Fruit fly (Drosophila melanogaster) whole organism, embryonic: ENCODE results near the gene CG15435.

Experiments used
- BEAF-32 ChIP-seq: fragments of 200-800 bp; sonication (Bioruptor generic); optimal IDR thresholded peaks from 3 replicates; lab custom pipeline; 2017; ENCODE audit warnings: missing biosample characterization, missing genetic modification characterization, mild to moderate bottlenecking, moderate library complexity, missing genetic modification reagents
- CG10147 ChIP-seq: fragments of 200-800 bp; sonication (Bioruptor generic); optimal IDR thresholded peaks from 2 replicates; lab custom pipeline; 2019; ENCODE audit warnings: missing biosample characterization, mild to moderate bottlenecking, missing genetic modification characterization, moderate library complexity
- CG1024 ChIP-seq: fragments of 200-800 bp; sonication (Bioruptor generic); IDR thresholded peaks from 2 replicates; pipeline ENCODE4 v1.3.6; 2022; ENCODE audit warnings: missing biosample characterization, missing genetic modification characterization
- CG12659 ChIP-seq: fragments of 200-800 bp; sonication (Bioruptor generic); optimal IDR thresholded peaks from 3 replicates; lab custom pipeline; 2017; ENCODE audit warnings: mild to moderate bottlenecking, missing biosample characterization, missing genetic modification reagents, missing genetic modification characterization
- CG1602 ChIP-seq: fragments of 200-800 bp; sonication (Bioruptor generic); optimal IDR thresholded peaks from 3 replicates; lab custom pipeline; 2016; ENCODE audit warnings: missing biosample characterization, missing genetic modification characterization
- CG17328 ChIP-seq: fragments of 200-800 bp; sonication (Bioruptor generic); IDR thresholded peaks from 2 replicates; pipeline ENCODE4 v1.3.6; 2022; ENCODE audit warnings: missing biosample characterization, missing genetic modification characterization
- CG18262 ChIP-seq: fragments of 200-800 bp; optimal IDR thresholded peaks from 3 replicates; lab custom pipeline; 2019; ENCODE audit warnings: missing biosample characterization, mild to moderate bottlenecking, missing genetic modification characterization, moderate library complexity
- CG30020 ChIP-seq: fragments of 200-800 bp; optimal IDR thresholded peaks from 2 replicates; lab custom pipeline; 2019; ENCODE audit warnings: missing biosample characterization, mild to moderate bottlenecking, missing genetic modification characterization, moderate library complexity
- CG31365 ChIP-seq: fragments of 200-800 bp; sonication (Bioruptor generic); optimal IDR thresholded peaks from 2 replicates; lab custom pipeline; 2018; ENCODE audit warnings: missing biosample characterization, mild to moderate bottlenecking, missing genetic modification characterization
- CG31441 ChIP-seq: fragments of 200-800 bp; sonication (Bioruptor generic); IDR thresholded peaks from 2 replicates; pipeline ENCODE4 v1.3.6; 2022; ENCODE audit warnings: missing biosample characterization, missing genetic modification characterization
- CG4424 ChIP-seq: fragments of 200-800 bp; sonication (Bioruptor generic); optimal IDR thresholded peaks from 3 replicates; lab custom pipeline; 2016; ENCODE audit warnings: missing biosample characterization, missing genetic modification characterization
- CG6791 ChIP-seq: fragments of 200-800 bp; sonication (Bioruptor generic); IDR thresholded peaks from 3 replicates; pipeline ENCODE4 v1.3.6; 2022; ENCODE audit warnings: missing biosample characterization, missing genetic modification characterization; ENCODE audit not compliant: partially characterized antibody
- CG6813 ChIP-seq: fragments of 200-800 bp; sonication (Bioruptor generic); optimal IDR thresholded peaks from 2 replicates; lab custom pipeline; 2017; ENCODE audit warnings: missing biosample characterization, missing genetic modification characterization, mild to moderate bottlenecking, moderate library complexity, missing genetic modification reagents
- CG6854 ChIP-seq: fragments of 200-800 bp; sonication (Bioruptor generic); optimal IDR thresholded peaks from 3 replicates; lab custom pipeline; 2017; ENCODE audit warnings: missing biosample characterization, mild to moderate bottlenecking, missing genetic modification characterization
- CG8089 ChIP-seq: fragments of 200-800 bp; sonication (Bioruptor generic); optimal IDR thresholded peaks from 3 replicates; lab custom pipeline; 2016; ENCODE audit warnings: missing biosample characterization, missing genetic modification characterization
- CG8281 ChIP-seq: fragments of 200-800 bp; sonication (Bioruptor generic); optimal IDR thresholded peaks from 2 replicates; lab custom pipeline; 2018; ENCODE audit warnings: missing biosample characterization, mild to moderate bottlenecking, missing genetic modification characterization, moderate library complexity
- CG8359 ChIP-seq: fragments of 200-800 bp; sonication (Bioruptor generic); optimal IDR thresholded peaks from 2 replicates; lab custom pipeline; 2017; ENCODE audit warnings: missing biosample characterization, mild to moderate bottlenecking, missing genetic modification characterization, borderline replicate concordance
- CG8478 ChIP-seq: fragments of >200 bp; optimal IDR thresholded peaks from 2 replicates; lab custom pipeline; 2018
- CG9727 ChIP-seq: fragments of 200-800 bp; sonication (Bioruptor generic); optimal IDR thresholded peaks from 3 replicates; lab custom pipeline; 2017; ENCODE audit warnings: missing biosample characterization, mild to moderate bottlenecking, missing genetic modification characterization
- CrebB ChIP-seq: fragments of 200-800 bp; sonication (Bioruptor generic); optimal IDR thresholded peaks from 3 replicates; lab custom pipeline; 2018; ENCODE audit warnings: missing biosample characterization, mild to moderate bottlenecking, missing genetic modification characterization
- Dfd ChIP-seq, 2 experiments: fragments of >200 bp; optimal IDR thresholded peaks; 2 replicates each; lab custom pipeline; 2017; ENCODE audit warnings: missing biosample characterization in 2 of 2, missing genetic modification characterization in 2 of 2
- Elba2 ChIP-seq: fragments of 200-800 bp; sonication (Bioruptor generic); optimal IDR thresholded peaks from 3 replicates; lab custom pipeline; 2016; ENCODE audit warnings: missing biosample characterization, missing genetic modification characterization
- Ets65A ChIP-seq: fragments of 200-800 bp; sonication (Bioruptor generic); peaks from one replicate; lab custom pipeline; 2016; ENCODE audit warnings: missing biosample characterization, missing genetic modification characterization
- Fer2 ChIP-seq: fragments of 200-800 bp; sonication (Bioruptor generic); optimal IDR thresholded peaks from 2 replicates; lab custom pipeline; 2018; ENCODE audit warnings: missing biosample characterization, mild to moderate bottlenecking, missing genetic modification characterization, moderate library complexity
- Hsf ChIP-seq: fragments of 200-800 bp; sonication (Bioruptor generic); optimal IDR thresholded peaks from 3 replicates; lab custom pipeline; 2016; ENCODE audit warnings: missing biosample characterization, missing genetic modification characterization
- MTF-1 ChIP-seq: fragments of 200-800 bp; sonication (Bioruptor generic); optimal IDR thresholded peaks from 2 replicates; lab custom pipeline; 2018; ENCODE audit warnings: missing biosample characterization, mild to moderate bottlenecking, missing genetic modification characterization, borderline replicate concordance
- Meics ChIP-seq: fragments of 200-800 bp; sonication (Bioruptor generic); optimal IDR thresholded peaks from 2 replicates; lab custom pipeline; 2017; ENCODE audit warnings: missing biosample characterization, mild to moderate bottlenecking, missing genetic modification characterization
- NC2β ChIP-seq: fragments of 200-800 bp; sonication (Bioruptor generic); optimal IDR thresholded peaks from 2 replicates; lab custom pipeline; 2016; ENCODE audit warnings: missing biosample characterization, missing genetic modification characterization
- Opbp ChIP-seq: fragments of 200-800 bp; sonication (Bioruptor generic); IDR thresholded peaks from 3 replicates; pipeline ENCODE4 v1.3.6; 2022; ENCODE audit warnings: missing biosample characterization, missing genetic modification characterization; ENCODE audit not compliant: partially characterized antibody
- Spps ChIP-seq: fragments of 200-800 bp; sonication (Bioruptor generic); optimal IDR thresholded peaks from 2 replicates; lab custom pipeline; 2018; ENCODE audit warnings: missing biosample characterization, mild to moderate bottlenecking, missing genetic modification characterization
- Trl ChIP-seq, 3 experiments: fragments of >200 bp in 2 of 3; fragments of 200-800 bp in 1 of 3; sonication (Bioruptor generic) in 1 of 3; optimal IDR thresholded peaks; 2 replicates in 1 of 3; 3 replicates in 2 of 3; lab custom pipeline; 2016 to 2017; ENCODE audit warnings: missing biosample characterization in 1 of 3, missing genetic modification characterization in 1 of 3
- Vsx1 ChIP-seq: fragments of 200-800 bp; sonication (Bioruptor generic); optimal IDR thresholded peaks from 2 replicates; lab custom pipeline; 2017; ENCODE audit warnings: missing biosample characterization, mild to moderate bottlenecking, missing genetic modification characterization, missing genetic modification reagents
- Xrp1 ChIP-seq: fragments of 200-800 bp; sonication (Bioruptor generic); IDR thresholded peaks from 2 replicates; pipeline ENCODE4 v1.3.6; 2022; ENCODE audit warnings: missing biosample characterization, missing genetic modification characterization
- aop ChIP-seq: fragments of 200-800 bp; sonication (Bioruptor generic); IDR thresholded peaks from 2 replicates; pipeline ENCODE4 v1.3.6; 2022; ENCODE audit warnings: missing biosample characterization, missing genetic modification characterization
- btn ChIP-seq: fragments of 200-800 bp; sonication (Bioruptor generic); optimal IDR thresholded peaks from 2 replicates; lab custom pipeline; 2016; ENCODE audit warnings: missing biosample characterization, missing genetic modification characterization
- cas ChIP-seq: fragments of 200-800 bp; sonication (Bioruptor generic); IDR thresholded peaks from 2 replicates; pipeline ENCODE4 v1.3.6; 2022; ENCODE audit warnings: missing biosample characterization, missing genetic modification characterization
- chm ChIP-seq: fragments of 200-800 bp; sonication (Bioruptor generic); IDR thresholded peaks from 2 replicates; pipeline ENCODE4 v1.3.6; 2022; ENCODE audit warnings: missing biosample characterization, missing genetic modification characterization
- dati ChIP-seq: fragments of 200-800 bp; sonication (Bioruptor generic); IDR thresholded peaks from 2 replicates; pipeline ENCODE4 v1.3.6; 2022; ENCODE audit warnings: missing biosample characterization, missing genetic modification characterization
- dpn ChIP-seq, 2 experiments: fragments of 200-800 bp; sonication (Bioruptor generic); optimal IDR thresholded peaks; 3 replicates each; lab custom pipeline; 2016; ENCODE audit warnings: missing biosample characterization in 2 of 2, missing genetic modification characterization in 2 of 2
- gt ChIP-seq: fragments of 200-800 bp; sonication (Bioruptor generic); IDR thresholded peaks from 2 replicates; pipeline ENCODE4 v1.3.6; 2022; ENCODE audit warnings: missing biosample characterization, missing genetic modification characterization
- inv ChIP-seq: fragments of 200-800 bp; sonication (Bioruptor generic); IDR thresholded peaks from 2 replicates; pipeline ENCODE4 v1.3.6; 2022; ENCODE audit warnings: missing biosample characterization, missing genetic modification characterization; ENCODE audit not compliant: partially characterized antibody
- lab ChIP-seq: fragments of 200-800 bp; sonication (Bioruptor generic); optimal IDR thresholded peaks from 3 replicates; lab custom pipeline; 2017; ENCODE audit warnings: missing biosample characterization, missing genetic modification characterization, mild to moderate bottlenecking, moderate library complexity, missing genetic modification reagents
- luna ChIP-seq: fragments of 200-800 bp; sonication (Bioruptor generic); optimal IDR thresholded peaks from 2 replicates; lab custom pipeline; 2016; ENCODE audit warnings: missing biosample characterization, missing genetic modification characterization
- repo ChIP-seq: fragments of 200-800 bp; sonication (Bioruptor generic); optimal IDR thresholded peaks from 2 replicates; lab custom pipeline; 2016; ENCODE audit warnings: missing biosample characterization, missing genetic modification characterization
- sc ChIP-seq, 3 experiments: fragments of >200 bp in 2 of 3; fragments of 200-800 bp in 1 of 3; sonication (Bioruptor generic) in 1 of 3; optimal IDR thresholded peaks; 2 replicates in 2 of 3; 3 replicates in 1 of 3; lab custom pipeline; 2017; ENCODE audit warnings: mild to moderate bottlenecking in 1 of 3, missing biosample characterization in 1 of 3, missing genetic modification characterization in 1 of 3, missing genetic modification reagents in 1 of 3
- sens ChIP-seq: fragments of 200-800 bp; sonication (Bioruptor generic); peaks from one replicate; lab custom pipeline; 2016; ENCODE audit warnings: missing biosample characterization, missing genetic modification characterization
- seq ChIP-seq: fragments of 200-800 bp; sonication (Bioruptor generic); IDR thresholded peaks from 2 replicates; pipeline ENCODE4 v1.3.6; 2022; ENCODE audit warnings: missing biosample characterization, missing genetic modification characterization
- stwl ChIP-seq: fragments of 200-800 bp; sonication (Bioruptor generic); optimal IDR thresholded peaks from 3 replicates; lab custom pipeline; 2018; ENCODE audit warnings: missing biosample characterization, mild to moderate bottlenecking, missing genetic modification characterization, moderate library complexity
- zen ChIP-seq: fragments of 200-800 bp; sonication (Bioruptor generic); optimal IDR thresholded peaks from 3 replicates; lab custom pipeline; 2018; ENCODE audit warnings: missing biosample characterization, mild to moderate bottlenecking, missing genetic modification characterization, moderate library complexity
- zfh2 ChIP-seq: fragments of 200-800 bp; sonication (Bioruptor generic); optimal IDR thresholded peaks from 2 replicates; lab custom pipeline; 2016; ENCODE audit warnings: missing biosample characterization, missing genetic modification characterization

CG15435 gene

DNA sequence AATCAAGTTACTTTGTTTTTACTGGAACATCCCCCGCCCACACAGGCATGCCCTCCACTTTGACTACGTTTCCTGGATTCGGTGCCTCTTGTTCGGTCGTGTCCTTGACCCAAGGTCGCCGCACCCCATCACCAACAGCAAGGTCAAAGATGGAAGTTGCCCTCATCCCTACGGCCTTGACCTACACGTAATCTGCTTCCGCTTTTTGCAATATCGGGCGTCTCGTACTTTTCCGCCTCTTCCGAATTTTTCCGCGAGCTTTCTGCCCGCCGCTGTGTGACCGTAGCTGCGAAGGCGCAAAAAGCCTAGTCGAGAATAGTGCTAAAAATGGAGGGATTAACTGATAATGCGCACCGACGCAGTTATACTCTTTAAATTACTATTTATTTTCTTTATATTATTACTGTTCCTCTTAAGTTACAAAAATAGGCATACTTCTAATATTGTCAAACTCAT, 3.0 kb upstream of the CG15435 start, which contains the start of gene Gs1l (continued):
- TF ChIP-seq CG12659 (GFP tag; lab: Kevin White, UChicago) (peak; percentile 40), btn (GFP tag; lab: Kevin White, UChicago) (no peak), CG6813 (GFP tag; lab: Kevin White, UChicago) (no peak), sens (peak; percentile 61), luna (GFP tag; lab: Kevin White, UChicago) (no peak), zen (tag; lab: Kevin White, UChicago) (no peak), repo (GFP tag; lab: Kevin White, UChicago) (no peak), CrebB (tag; lab: Kevin White, UChicago) (no peak), CG30020 (tag; lab: Kevin White, UChicago) (no peak), Spps (tag; lab: Kevin White, UChicago) (no peak), CG10147 (GFP tag; lab: Kevin White, UChicago) (peak; percentile 24), Elba2 (GFP tag; lab: Kevin White, UChicago) (no peak), Opbp (GFP tag; lab: Robert Waterston, UW) (0 out of 3 replicates have a peak, but pooled peaks have one; percentile 11), CG8281 (tag; lab: Kevin White, UChicago) (no peak), zfh2 (no peak), cas (GFP tag; lab: Robert Waterston, UW) (no peak), seq (GFP tag; lab: Robert Waterston, UW) (no peak), aop (GFP tag; lab: Robert Waterston, UW) (no peak), lab (GFP tag; lab: Kevin White, UChicago) (no peak), dati (GFP tag; lab: Robert Waterston, UW) (no peak), gt (GFP tag; lab: Robert Waterston, UW) (no peak), MTF-1 (GFP tag; lab: Kevin White, UChicago) (no peak), inv (no peak), Xrp1 (GFP tag; lab: Robert Waterston, UW) (peak; percentile 33; the same call in 1 of the 2 replicates), Vsx1 (GFP tag; lab: Kevin White, UChicago) (no peak), CG31365 (no peak), CG6791 (GFP tag; lab: Robert Waterston, UW) (no peak), Meics (peak; percentile 19), sc (optimal IDR thresholded peaks at IDR 0.05; lab: Kevin White, UChicago) (no peak), sc (GFP tag; optimal IDR thresholded peaks at IDR 0.05; lab: Kevin White, UChicago) (no peak), chm (peak; percentile 7; the same call in 1 of the 2 replicates), dpn (GFP tag; optimal IDR thresholded peaks at IDR 0.05; lab: Kevin White, UChicago) (no peak), stwl (tag; lab: Kevin White, UChicago) (no peak), CG1024 (GFP tag; lab: Robert Waterston, UW) (no peak), Dfd (GFP tag; optimal IDR thresholded peaks at IDR 0.05; lab: Kevin White, UChicago) (no peak), CG8089 (no peak), CG31441 (0 out of 2 replicates have a peak, but pooled peaks have one; percentile 24), CG8478 (lab: Kevin White, UChicago) (no peak), Hsf (GFP tag; lab: Kevin White, UChicago) (no peak), Ets65A (no peak), NC2β (no peak), CG1602 (GFP tag; lab: Kevin White, UChicago) (no peak), CG8359 (GFP tag; lab: Kevin White, UChicago) (no peak), CG17328 (no peak), Trl (optimal IDR thresholded peaks at IDR 0.05; lab: Kevin White, UChicago) (no peak), Trl (GFP tag; optimal IDR thresholded peaks at IDR 0.05; lab: Kevin White, UChicago) (no peak), CG18262 (tag; lab: Kevin White, UChicago) (peak; percentile 8), CG6854 (GFP tag; lab: Kevin White, UChicago) (peak; percentile 18), Fer2 (no peak), CG9727 (no peak), BEAF-32 (GFP tag; lab: Kevin White, UChicago) (no peak), CG4424 (GFP tag; lab: Kevin White, UChicago) (no peak)
- TF ChIP-seq, all 482 proteins: peak for 86
